Worm (Caenorhabditis elegans) whole organism, early embryonic: Measurements from ENCODE around the gene srw-134.

Experiments
- B0310.2 ChIP-seq: sonication (generic microtip); optimal IDR thresholded peaks from 2 replicates; lab custom pipeline; 2016; ENCODE audit warnings: mild to moderate bottlenecking, missing genetic modification characterization, missing compliant biosample characterization
- F13C5.2 ChIP-seq: sonication (generic microtip); optimal IDR thresholded peaks from 2 replicates; lab custom pipeline; 2017; ENCODE audit warnings: mild to moderate bottlenecking, missing genetic modification characterization, inconsistent platforms, missing compliant biosample characterization
- ama-1 ChIP-seq: fragments of 150-350 bp; optimal IDR thresholded peaks from 2 replicates; lab custom pipeline; 2014
- ceh-36 ChIP-seq: sonication (generic microtip); optimal IDR thresholded peaks from 2 replicates; lab custom pipeline; 2016; ENCODE audit warnings: missing genetic modification characterization, inconsistent platforms, missing compliant biosample characterization
- flt-1 ChIP-seq: fragments of 200-800 bp; sonication (Bioruptor generic); IDR thresholded peaks from 2 replicates; pipeline ENCODE4 v1.3.6; 2022; ENCODE audit warnings: missing genetic modification characterization, missing compliant biosample characterization
- hnd-1 ChIP-seq: sonication (generic microtip); optimal IDR thresholded peaks from 2 replicates; lab custom pipeline; 2016; ENCODE audit warnings: missing genetic modification characterization, missing compliant biosample characterization
- scrt-1 ChIP-seq: fragments of 200-800 bp; sonication (Bioruptor generic); IDR thresholded peaks from 2 replicates; pipeline ENCODE4 v1.3.6; 2022; ENCODE audit warnings: missing genetic modification characterization, missing compliant biosample characterization
- sea-1 ChIP-seq: fragments of 200-800 bp; sonication (Bioruptor generic); conservative IDR thresholded peaks from 2 replicates; pipeline ENCODE4 v1.3.6; 2022; ENCODE audit warnings: missing genetic modification characterization, missing compliant biosample characterization
- tbx-11 ChIP-seq: fragments of 200-800 bp; sonication (Bioruptor generic); IDR thresholded peaks from 2 replicates; pipeline ENCODE4 v1.3.6; 2022; ENCODE audit warnings: missing genetic modification characterization, missing compliant biosample characterization
- tbx-37 ChIP-seq: fragments of 200-800 bp; sonication (Bioruptor generic); conservative IDR thresholded peaks from 2 replicates; pipeline ENCODE4 v1.3.6; 2022; ENCODE audit warnings: missing genetic modification reagents, missing genetic modification characterization, missing compliant biosample characterization

- TF ChIP-seq ceh-36 (tag; lab: Kevin White, UChicago): no peak
- no peak for TF ChIP-seq ama-1 (lab: Kevin White, UChicago)
- TF ChIP-seq scrt-1 (GFP tag; lab: Robert Waterston, UW): no peak
- TF ChIP-seq F13C5.2: no peak
- no peak for TF ChIP-seq flt-1 (GFP tag; lab: Robert Waterston, UW)
- no peak for TF ChIP-seq sea-1 (GFP tag; lab: Robert Waterston, UW)
- TF ChIP-seq hnd-1: no peak
- no peak for TF ChIP-seq tbx-11 (GFP tag; lab: Robert Waterston, UW)
- TF ChIP-seq tbx-37 (GFP tag; lab: Robert Waterston, UW): no peak
- TF ChIP-seq B0310.2 (tag; lab: Kevin White, UChicago): no peak
Measured at ce11 chrV:4114627-4115026, 2.2 kb upstream of the srw-134 start, which contains the start of gene srw-133.
